Worm (Caenorhabditis elegans) whole organism, late embryonic: ENCODE data around the gene C18E9.7.

Experiments
- C08G9.2 ChIP-seq: sonication (generic microtip); optimal IDR thresholded peaks from 2 replicates; lab custom pipeline; 2016; ENCODE audit warnings: mild to moderate bottlenecking, missing genetic modification characterization, moderate library complexity, missing compliant biosample characterization
- C38D4.7 ChIP-seq: fragments of 200-800 bp; sonication (Bioruptor generic); optimal IDR thresholded peaks from 2 replicates; lab custom pipeline; 2018; ENCODE audit warnings: mild to moderate bottlenecking, missing genetic modification characterization, moderate library complexity, missing compliant biosample characterization
- K02D7.2 ChIP-seq: sonication (generic microtip); optimal IDR thresholded peaks from 2 replicates; lab custom pipeline; 2017; ENCODE audit warnings: mild to moderate bottlenecking, missing genetic modification characterization, missing compliant biosample characterization
- T23F11.4 ChIP-seq: fragments of 200-800 bp; sonication (Bioruptor generic); optimal IDR thresholded peaks from 2 replicates; lab custom pipeline; 2018; ENCODE audit warnings: mild to moderate bottlenecking, missing genetic modification characterization, missing compliant biosample characterization
- Y22D7AL.16 ChIP-seq: sonication (generic microtip); optimal IDR thresholded peaks from 2 replicates; lab custom pipeline; 2016; ENCODE audit warnings: missing genetic modification characterization, missing compliant biosample characterization
- ahr-1 ChIP-seq: sonication (generic microtip); optimal IDR thresholded peaks from 2 replicates; lab custom pipeline; 2016; ENCODE audit warnings: missing genetic modification characterization, missing compliant biosample characterization
- ceh-18 ChIP-seq: sonication (generic microtip); optimal IDR thresholded peaks from 2 replicates; lab custom pipeline; 2016; ENCODE audit warnings: missing genetic modification characterization, missing compliant biosample characterization
- ceh-19 ChIP-seq: fragments of 200-800 bp; sonication (Bioruptor generic); optimal IDR thresholded peaks from 2 replicates; lab custom pipeline; 2018; ENCODE audit warnings: mild to moderate bottlenecking, missing genetic modification characterization, missing compliant biosample characterization
- ceh-2 ChIP-seq: sonication (generic microtip); optimal IDR thresholded peaks from 2 replicates; lab custom pipeline; 2016; ENCODE audit warnings: missing genotype, missing genetic modification characterization, missing compliant biosample characterization
- ceh-22 ChIP-seq: sonication (generic microtip); optimal IDR thresholded peaks from 2 replicates; lab custom pipeline; 2017; ENCODE audit warnings: missing biosample characterization, missing genetic modification characterization
- ceh-30 ChIP-seq: fragments of 150-350 bp; optimal IDR thresholded peaks from 2 replicates; lab custom pipeline; 2014; ENCODE audit warnings: missing biosample characterization, missing genetic modification characterization
- ceh-34 ChIP-seq: sonication (generic microtip); optimal IDR thresholded peaks from 2 replicates; lab custom pipeline; 2016; ENCODE audit warnings: mild to moderate bottlenecking, missing genetic modification characterization, missing compliant biosample characterization
- ceh-6 ChIP-seq: fragments of 200-800 bp; sonication (Bioruptor generic); optimal IDR thresholded peaks from 2 replicates; lab custom pipeline; 2018; ENCODE audit warnings: mild to moderate bottlenecking, missing genetic modification characterization, missing compliant biosample characterization
- che-1 ChIP-seq: sonication (generic microtip); optimal IDR thresholded peaks from 2 replicates; lab custom pipeline; 2016; ENCODE audit warnings: mild to moderate bottlenecking, missing genetic modification characterization, missing compliant biosample characterization
- elt-2 ChIP-seq: sonication (generic microtip); optimal IDR thresholded peaks from 2 replicates; lab custom pipeline; 2016; ENCODE audit warnings: missing genetic modification reagents, missing genetic modification characterization, missing compliant biosample characterization
- elt-4 ChIP-seq: sonication (generic microtip); optimal IDR thresholded peaks from 2 replicates; lab custom pipeline; 2016; ENCODE audit warnings: missing genetic modification characterization, missing compliant biosample characterization
- ets-4 ChIP-seq: sonication (generic microtip); optimal IDR thresholded peaks from 2 replicates; lab custom pipeline; 2016; ENCODE audit warnings: missing genetic modification characterization, missing compliant biosample characterization
- eyg-1 ChIP-seq: sonication (generic microtip); optimal IDR thresholded peaks from 2 replicates; lab custom pipeline; 2016; ENCODE audit warnings: missing genotype, missing genetic modification characterization, missing compliant biosample characterization
- fkh-10 ChIP-seq: fragments of 150-350 bp; optimal IDR thresholded peaks from 2 replicates; lab custom pipeline; 2014; ENCODE audit warnings: missing biosample characterization, missing genetic modification reagents, missing genetic modification characterization
- fkh-6 ChIP-seq: sonication (generic microtip); optimal IDR thresholded peaks from 2 replicates; lab custom pipeline; 2016; ENCODE audit warnings: missing genetic modification characterization, missing compliant biosample characterization
- hlh-15 ChIP-seq: sonication (generic microtip); optimal IDR thresholded peaks from 2 replicates; lab custom pipeline; 2016; ENCODE audit warnings: missing genetic modification characterization, missing compliant biosample characterization
- hlh-30 ChIP-seq: sonication (generic microtip); optimal IDR thresholded peaks from 2 replicates; lab custom pipeline; 2017; ENCODE audit warnings: antibody characterized with exemption, missing genetic modification characterization, missing compliant biosample characterization; ENCODE audit not compliant: insufficient read depth
- hlh-6 ChIP-seq: sonication (generic microtip); optimal IDR thresholded peaks from 2 replicates; lab custom pipeline; 2016; ENCODE audit warnings: missing genotype, missing genetic modification characterization, missing compliant biosample characterization
- hlh-8 ChIP-seq: sonication (generic microtip); optimal IDR thresholded peaks from 2 replicates; lab custom pipeline; 2016; ENCODE audit warnings: missing genotype, missing genetic modification characterization, missing compliant biosample characterization
- lin-11 ChIP-seq: fragments of 200-800 bp; sonication (Bioruptor generic); optimal IDR thresholded peaks from 2 replicates; lab custom pipeline; 2018; ENCODE audit warnings: mild to moderate bottlenecking, missing genetic modification characterization, missing compliant biosample characterization
- madf-2 ChIP-seq: sonication (generic microtip); optimal IDR thresholded peaks from 2 replicates; lab custom pipeline; 2017; ENCODE audit warnings: missing genetic modification characterization, missing compliant biosample characterization
- nfya-1 ChIP-seq: sonication (generic microtip); optimal IDR thresholded peaks from 2 replicates; lab custom pipeline; 2017; ENCODE audit warnings: missing genetic modification characterization, mild to moderate bottlenecking, missing compliant biosample characterization, antibody characterized with exemption, moderate library complexity
- nhr-11 ChIP-seq: fragments of 150-350 bp; optimal IDR thresholded peaks from 2 replicates; lab custom pipeline; 2014; ENCODE audit warnings: missing biosample characterization, missing genetic modification characterization
- nhr-232 ChIP-seq: sonication (generic microtip); optimal IDR thresholded peaks from 2 replicates; lab custom pipeline; 2016; ENCODE audit warnings: missing genetic modification characterization, missing compliant biosample characterization
- pag-3 ChIP-seq: sonication (generic microtip); optimal IDR thresholded peaks from 2 replicates; lab custom pipeline; 2016; ENCODE audit warnings: missing compliant biosample characterization, missing genetic modification characterization, borderline replicate concordance
- pat-9 ChIP-seq: fragments of 200-800 bp; sonication (Bioruptor generic); optimal IDR thresholded peaks from 2 replicates; lab custom pipeline; 2018; ENCODE audit warnings: mild to moderate bottlenecking, missing genetic modification characterization, moderate library complexity, missing compliant biosample characterization
- pros-1 ChIP-seq: fragments of 150-350 bp; optimal IDR thresholded peaks from 2 replicates; lab custom pipeline; 2014; ENCODE audit warnings: missing biosample characterization, missing genetic modification reagents, missing genetic modification characterization
- rnt-1 ChIP-seq: sonication (generic microtip); optimal IDR thresholded peaks from 2 replicates; lab custom pipeline; 2016; ENCODE audit warnings: missing genetic modification characterization, missing compliant biosample characterization
- sdc-2 ChIP-seq: sonication (generic microtip); optimal IDR thresholded peaks from 2 replicates; lab custom pipeline; 2016; ENCODE audit warnings: missing genotype, missing genetic modification characterization, missing compliant biosample characterization
- sox-2 ChIP-seq: fragments of 200-800 bp; sonication (Bioruptor generic); IDR thresholded peaks from 2 replicates; pipeline ENCODE4 v1.3.6; 2022; ENCODE audit warnings: missing genetic modification reagents, missing genetic modification characterization, missing compliant biosample characterization
- syd-9 ChIP-seq: sonication (generic microtip); optimal IDR thresholded peaks from 2 replicates; lab custom pipeline; 2016; ENCODE audit warnings: mild to moderate bottlenecking, missing genetic modification characterization, moderate library complexity, missing compliant biosample characterization
- tbx-7 ChIP-seq: sonication (generic microtip); optimal IDR thresholded peaks from 2 replicates; lab custom pipeline; 2016; ENCODE audit warnings: missing genotype, missing genetic modification characterization, missing compliant biosample characterization
- ttx-3 ChIP-seq: sonication (generic microtip); optimal IDR thresholded peaks from 2 replicates; lab custom pipeline; 2016; ENCODE audit warnings: missing genetic modification reagents, missing genetic modification characterization, missing compliant biosample characterization
- unc-42 ChIP-seq: sonication (generic microtip); optimal IDR thresholded peaks from 2 replicates; lab custom pipeline; 2016; ENCODE audit warnings: missing genotype, missing genetic modification characterization, missing compliant biosample characterization
- unc-55 ChIP-seq: sonication (generic microtip); optimal IDR thresholded peaks from 2 replicates; lab custom pipeline; 2017; ENCODE audit warnings: missing biosample characterization, missing genetic modification reagents, missing genetic modification characterization
- unc-86 ChIP-seq: sonication (generic microtip); optimal IDR thresholded peaks from 2 replicates; lab custom pipeline; 2016; ENCODE audit warnings: missing genetic modification characterization, missing compliant biosample characterization
- zip-5 ChIP-seq: sonication (generic microtip); optimal IDR thresholded peaks from 2 replicates; lab custom pipeline; 2016; ENCODE audit warnings: missing genetic modification characterization, missing compliant biosample characterization
- ztf-16 ChIP-seq: sonication (generic microtip); optimal IDR thresholded peaks from 2 replicates; lab custom pipeline; 2017; ENCODE audit warnings: missing genetic modification characterization, missing compliant biosample characterization

Gene C18E9.7

ce11 chrII:8969251-8970183, 13.1 kb downstream of the C18E9.7 start, which contains the start of the genes szy-20 and C18E9.5 (continued):
- TF ChIP-seq nhr-232 (peak; percentile 0), unc-86 (tag; lab: Kevin White, UChicago) (peak; percentile 35), ceh-6 (GFP tag; lab: Kevin White, UChicago) (no peak), sox-2 (GFP tag; lab: Robert Waterston, UW) (no peak), zip-5 (tag; lab: Kevin White, UChicago) (peak; percentile 19), syd-9 (tag; lab: Kevin White, UChicago) (peak; percentile 34), sdc-2 (no peak), ceh-19 (GFP tag; lab: Kevin White, UChicago) (peak; percentile 34), hlh-6 (tag; lab: Kevin White, UChicago) (no peak), elt-2 (tag; lab: Kevin White, UChicago) (peak; percentile 26), fkh-6 (tag; lab: Kevin White, UChicago) (no peak), unc-55 (GFP tag; lab: Kevin White, UChicago) (no peak), hlh-8 (tag; lab: Kevin White, UChicago) (no peak), elt-4 (tag; lab: Kevin White, UChicago) (no peak), pag-3 (no peak), T23F11.4 (GFP tag; lab: Kevin White, UChicago) (no peak), eyg-1 (tag; lab: Kevin White, UChicago) (no peak), nhr-11 (tag; lab: Kevin White, UChicago) (no peak), unc-42 (tag; lab: Kevin White, UChicago) (peak; percentile 67), ztf-16 (tag; lab: Kevin White, UChicago) (no peak), ets-4 (no peak), tbx-7 (tag; lab: Kevin White, UChicago) (peak; percentile 14), hlh-15 (tag; lab: Kevin White, UChicago) (no peak), fkh-10 (GFP tag; lab: Kevin White, UChicago) (no peak), hlh-30 (tag; lab: Kevin White, UChicago) (peak; percentile 21), pat-9 (no peak), che-1 (tag; lab: Kevin White, UChicago) (no peak), K02D7.2 (peak; percentile 6), rnt-1 (tag; lab: Kevin White, UChicago) (no peak), Y22D7AL.16 (tag; lab: Kevin White, UChicago) (no peak), ceh-22 (tag; lab: Kevin White, UChicago) (no peak), ceh-30 (tag; lab: Kevin White, UChicago) (no peak), lin-11 (tag; lab: Kevin White, UChicago) (no peak), pros-1 (no peak), ceh-2 (peak; percentile 24), C38D4.7 (GFP tag; lab: Kevin White, UChicago) (no peak), ahr-1 (tag; lab: Kevin White, UChicago) (no peak), nfya-1 (tag; lab: Kevin White, UChicago) (peak; percentile 67), ceh-18 (tag; lab: Kevin White, UChicago) (peak; percentile 47), madf-2 (peak; percentile 8), ceh-34 (tag; lab: Kevin White, UChicago) (peak; percentile 66), ttx-3 (tag; lab: Kevin White, UChicago) (no peak), C08G9.2 (tag; lab: Kevin White, UChicago) (no peak)
